Worm (Caenorhabditis elegans) whole organism, mixed stage, embryonic: ENCODE results near the gene C26F1.3.

Source experiments
- M03D4.4 ChIP-seq: sonication (generic microtip); optimal IDR thresholded peaks from 2 replicates; lab custom pipeline; 2017; ENCODE audit warnings: mild to moderate bottlenecking, missing genetic modification characterization, missing compliant biosample characterization
- blmp-1 ChIP-seq: fragments of 150-350 bp; optimal IDR thresholded peaks from 2 replicates; lab custom pipeline; 2014; ENCODE audit warnings: missing biosample characterization, missing genetic modification characterization
- ces-1 ChIP-seq: fragments of 150-350 bp; optimal IDR thresholded peaks from 2 replicates; lab custom pipeline; 2014; ENCODE audit warnings: missing biosample characterization, missing genetic modification reagents, missing genetic modification characterization
- cnd-1 ChIP-seq: fragments of 200-800 bp; sonication (Bioruptor generic); optimal IDR thresholded peaks from 2 replicates; lab custom pipeline; 2018; ENCODE audit warnings: mild to moderate bottlenecking, missing genetic modification characterization, missing compliant biosample characterization
- elt-1 ChIP-seq: sonication (generic microtip); optimal IDR thresholded peaks from 2 replicates; lab custom pipeline; 2017; ENCODE audit warnings: missing genetic modification characterization, mild to moderate bottlenecking, missing compliant biosample characterization, antibody characterized with exemption, moderate library complexity, borderline replicate concordance; ENCODE audit not compliant: insufficient read depth
- flh-1 ChIP-seq: fragments of 200-800 bp; sonication (Bioruptor generic); optimal IDR thresholded peaks from 2 replicates; lab custom pipeline; 2018; ENCODE audit warnings: mild to moderate bottlenecking, missing genetic modification characterization, moderate library complexity, missing compliant biosample characterization
- lin-13 ChIP-seq: fragments of 150-350 bp; optimal IDR thresholded peaks from 2 replicates; lab custom pipeline; 2014; ENCODE audit warnings: missing biosample characterization, missing genetic modification characterization
- mep-1 ChIP-seq: fragments of 150-350 bp; optimal IDR thresholded peaks from 2 replicates; lab custom pipeline; 2017; ENCODE audit warnings: missing biosample characterization, missing genetic modification reagents, missing genetic modification characterization, inconsistent platforms
- nhr-28 ChIP-seq: fragments of 150-350 bp; optimal IDR thresholded peaks from 2 replicates; lab custom pipeline; 2014; ENCODE audit warnings: missing biosample characterization, missing genetic modification characterization
- pha-4 ChIP-seq: fragments of 150-350 bp; optimal IDR thresholded peaks from 2 replicates; lab custom pipeline; 2018; ENCODE audit warnings: missing biosample characterization, missing genetic modification reagents, missing genetic modification characterization
- snpc-4 ChIP-seq: fragments of 150-350 bp; optimal IDR thresholded peaks from 2 replicates; lab custom pipeline; 2014; ENCODE audit warnings: missing biosample characterization, missing genetic modification characterization
- tbx-8 ChIP-seq: fragments of 200-800 bp; sonication (Bioruptor generic); optimal IDR thresholded peaks from 2 replicates; lab custom pipeline; 2018; ENCODE audit warnings: mild to moderate bottlenecking, missing genetic modification characterization, moderate library complexity, missing compliant biosample characterization
- unc-62 ChIP-seq: fragments of 150-350 bp; optimal IDR thresholded peaks from 2 replicates; lab custom pipeline; 2014; ENCODE audit warnings: missing biosample characterization, missing genetic modification reagents, missing genetic modification characterization
- ztf-11 ChIP-seq: fragments of 150-350 bp; optimal IDR thresholded peaks from 2 replicates; lab custom pipeline; 2014; ENCODE audit warnings: missing biosample characterization, missing genetic modification characterization

- TF ChIP-seq mep-1 (tag; lab: Kevin White, UChicago) = peak; percentile 32
- no peak for TF ChIP-seq blmp-1 (tag; lab: Kevin White, UChicago)
- TF ChIP-seq pha-4 (tag; lab: Kevin White, UChicago) = no peak
- TF ChIP-seq ztf-11 (tag; lab: Kevin White, UChicago) = no peak
- no peak for TF ChIP-seq lin-13
- no peak for TF ChIP-seq cnd-1
- TF ChIP-seq tbx-8 (GFP tag; lab: Kevin White, UChicago) = no peak
- TF ChIP-seq ces-1 (GFP tag; lab: Kevin White, UChicago) = peak; percentile 80
- no peak for TF ChIP-seq nhr-28 (tag; lab: Kevin White, UChicago)
- no peak for TF ChIP-seq snpc-4
- no peak for TF ChIP-seq flh-1 (GFP tag; lab: Kevin White, UChicago)
- TF ChIP-seq M03D4.4 = no peak
- no peak for TF ChIP-seq unc-62 (GFP tag; lab: Kevin White, UChicago)
- TF ChIP-seq elt-1 (tag; lab: Kevin White, UChicago) = no peak
Measured at ce11 chrV:7820270-7820669, 43.2 kb downstream of the C26F1.3 start, which contains the start of gene lbp-4.
